Fruit fly (Drosophila melanogaster) whole organism, prepupa: Measurements from ENCODE around the gene Vps37B.
A peak's percentile ranks its signal among the peaks of the same experiment; 100 is the strongest.

Experiments
- Blimp-1 ChIP-seq: fragments of 200-800 bp; sonication (Bioruptor generic); optimal IDR thresholded peaks from 3 replicates; lab custom pipeline; 2017; ENCODE audit warnings: missing biosample characterization, missing genetic modification characterization, mild to moderate bottlenecking, moderate library complexity, missing genetic modification reagents
- CG10631 ChIP-seq: fragments of 200-800 bp; sonication (Bioruptor generic); optimal IDR thresholded peaks from 2 replicates; lab custom pipeline; 2016; ENCODE audit warnings: missing biosample characterization, missing genetic modification characterization
- CG11762 ChIP-seq: fragments of 200-800 bp; sonication (Bioruptor generic); optimal IDR thresholded peaks from 3 replicates; lab custom pipeline; 2016; ENCODE audit warnings: missing biosample characterization, missing genetic modification characterization; ENCODE audit not compliant: insufficient read depth
- CG11902 ChIP-seq: fragments of 200-800 bp; sonication (Bioruptor generic); optimal IDR thresholded peaks from 3 replicates; lab custom pipeline; 2016; ENCODE audit warnings: missing biosample characterization, missing genetic modification characterization
- CG15336 ChIP-seq: fragments of 200-800 bp; sonication (Bioruptor generic); IDR thresholded peaks from 2 replicates; pipeline ENCODE4 v1.3.6; 2022; ENCODE audit warnings: missing biosample characterization, missing genetic modification characterization
- CG1621 ChIP-seq: fragments of 200-800 bp; sonication (Bioruptor generic); optimal IDR thresholded peaks from 3 replicates; lab custom pipeline; 2018; ENCODE audit warnings: missing biosample characterization, mild to moderate bottlenecking, missing genetic modification characterization
- CG31627 ChIP-seq: fragments of 200-800 bp; sonication (Bioruptor generic); optimal IDR thresholded peaks from 3 replicates; lab custom pipeline; 2016; ENCODE audit warnings: missing biosample characterization, missing genetic modification characterization
- CG34406 ChIP-seq: fragments of 200-800 bp; sonication (Bioruptor generic); optimal IDR thresholded peaks from 3 replicates; lab custom pipeline; 2016; ENCODE audit warnings: missing biosample characterization, missing genetic modification characterization
- CG3919 ChIP-seq: fragments of 200-800 bp; sonication (Bioruptor generic); optimal IDR thresholded peaks from 3 replicates; lab custom pipeline; 2016; ENCODE audit warnings: missing biosample characterization, missing genetic modification characterization
- CG4318 ChIP-seq: fragments of 200-800 bp; sonication (Bioruptor generic); optimal IDR thresholded peaks from 3 replicates; lab custom pipeline; 2017; ENCODE audit warnings: missing biosample characterization, mild to moderate bottlenecking, missing genetic modification characterization
- CG6163 ChIP-seq: fragments of 200-800 bp; sonication (Bioruptor generic); IDR thresholded peaks from 3 replicates; pipeline ENCODE4 v1.3.6; 2022; ENCODE audit warnings: missing biosample characterization, missing genetic modification characterization
- CG6276 ChIP-seq: fragments of 200-800 bp; sonication (Bioruptor generic); optimal IDR thresholded peaks from 2 replicates; lab custom pipeline; 2017; ENCODE audit warnings: missing biosample characterization, mild to moderate bottlenecking, missing genetic modification characterization
- CG6792 ChIP-seq: fragments of 200-800 bp; sonication (Bioruptor generic); optimal IDR thresholded peaks from 3 replicates; lab custom pipeline; 2016; ENCODE audit warnings: missing biosample characterization, missing genetic modification characterization
- CG6808 ChIP-seq: fragments of 200-800 bp; sonication (Bioruptor generic); optimal IDR thresholded peaks from 3 replicates; lab custom pipeline; 2017; ENCODE audit warnings: missing biosample characterization, missing genetic modification characterization, mild to moderate bottlenecking, moderate library complexity, missing genetic modification reagents
- CG6854 ChIP-seq: fragments of 200-800 bp; sonication (Bioruptor generic); optimal IDR thresholded peaks from 2 replicates; lab custom pipeline; 2017; ENCODE audit warnings: missing biosample characterization, mild to moderate bottlenecking, missing genetic modification characterization
- CG7368 ChIP-seq: fragments of 200-800 bp; sonication (Bioruptor generic); optimal IDR thresholded peaks from 3 replicates; lab custom pipeline; 2016; ENCODE audit warnings: missing biosample characterization, missing genetic modification characterization
- CG8119 ChIP-seq: fragments of 200-800 bp; sonication (Bioruptor generic); IDR thresholded peaks from 3 replicates; pipeline ENCODE4 v1.3.6; 2022; ENCODE audit warnings: missing biosample characterization, missing genetic modification characterization
- CG9139 ChIP-seq: fragments of 200-800 bp; sonication (Bioruptor generic); optimal IDR thresholded peaks from 3 replicates; lab custom pipeline; 2017; ENCODE audit warnings: missing biosample characterization, mild to moderate bottlenecking, missing genetic modification characterization
- Eip75B ChIP-seq: fragments of 200-800 bp; sonication (Bioruptor generic); optimal IDR thresholded peaks from 3 replicates; lab custom pipeline; 2016; ENCODE audit warnings: missing biosample characterization, missing genetic modification characterization
- Eip78C ChIP-seq: fragments of 200-800 bp; sonication (Bioruptor generic); peaks from one replicate; lab custom pipeline; 2016; ENCODE audit warnings: missing biosample characterization, missing genetic modification characterization
- Eip93F ChIP-seq: fragments of 200-800 bp; sonication (Bioruptor generic); optimal IDR thresholded peaks from 2 replicates; lab custom pipeline; 2016; ENCODE audit warnings: missing biosample characterization, mild to moderate bottlenecking, missing genetic modification characterization
- Ets96B ChIP-seq: fragments of 200-800 bp; optimal IDR thresholded peaks from 2 replicates; lab custom pipeline; 2019; ENCODE audit warnings: missing biosample characterization, mild to moderate bottlenecking, missing genetic modification characterization, moderate library complexity
- Gug ChIP-seq: fragments of 200-800 bp; sonication (Bioruptor generic); IDR thresholded peaks from 2 replicates; pipeline ENCODE4 v1.3.6; 2022; ENCODE audit warnings: missing biosample characterization, missing genetic modification characterization
- Hr38 ChIP-seq: sonication (Bioruptor generic); optimal IDR thresholded peaks from 2 replicates; lab custom pipeline; 2016; ENCODE audit warnings: missing biosample characterization, missing genetic modification characterization
- Hr39 ChIP-seq: fragments of 200-800 bp; sonication (Bioruptor generic); optimal IDR thresholded peaks from 2 replicates; lab custom pipeline; 2016; ENCODE audit warnings: missing biosample characterization, missing genetic modification characterization
- Hr4 ChIP-seq: fragments of 200-800 bp; sonication (Bioruptor generic); optimal IDR thresholded peaks from 3 replicates; lab custom pipeline; 2016; ENCODE audit warnings: missing biosample characterization, missing genetic modification characterization
- Lpt ChIP-seq: fragments of 200-800 bp; sonication (Bioruptor generic); optimal IDR thresholded peaks from 3 replicates; lab custom pipeline; 2016; ENCODE audit warnings: missing biosample characterization, missing genetic modification characterization
- Met ChIP-seq: fragments of 200-800 bp; sonication (Bioruptor generic); optimal IDR thresholded peaks from 3 replicates; lab custom pipeline; 2016; ENCODE audit warnings: missing biosample characterization, missing genetic modification characterization
- Smox ChIP-seq: fragments of 200-800 bp; sonication (Bioruptor generic); optimal IDR thresholded peaks from 3 replicates; lab custom pipeline; 2016; ENCODE audit warnings: missing biosample characterization, missing genetic modification characterization
- Sox102F ChIP-seq: fragments of 200-800 bp; sonication (Bioruptor generic); optimal IDR thresholded peaks from 2 replicates; lab custom pipeline; 2016; ENCODE audit warnings: missing biosample characterization, mild to moderate bottlenecking, missing genetic modification characterization
- Sox14 ChIP-seq: fragments of 200-800 bp; sonication (Bioruptor generic); optimal IDR thresholded peaks from 3 replicates; lab custom pipeline; 2016; ENCODE audit warnings: missing biosample characterization, missing genetic modification characterization
- achi ChIP-seq: fragments of 200-800 bp; sonication (Bioruptor generic); optimal IDR thresholded peaks from 3 replicates; lab custom pipeline; 2016; ENCODE audit warnings: missing biosample characterization, missing genetic modification characterization
- acj6 ChIP-seq: fragments of 200-800 bp; sonication (Bioruptor generic); optimal IDR thresholded peaks from 3 replicates; lab custom pipeline; 2016; ENCODE audit warnings: missing biosample characterization, missing genetic modification characterization
- cyc ChIP-seq: fragments of 200-800 bp; sonication (Bioruptor generic); optimal IDR thresholded peaks from 3 replicates; lab custom pipeline; 2016; ENCODE audit warnings: missing biosample characterization, missing genetic modification characterization
- dac ChIP-seq: fragments of 200-800 bp; sonication (Bioruptor generic); optimal IDR thresholded peaks from 2 replicates; lab custom pipeline; 2017; ENCODE audit warnings: missing biosample characterization, mild to moderate bottlenecking, missing genetic modification characterization
- dsx ChIP-seq: fragments of 200-800 bp; optimal IDR thresholded peaks from 3 replicates; lab custom pipeline; 2019; ENCODE audit warnings: missing biosample characterization, mild to moderate bottlenecking, missing genetic modification characterization, moderate library complexity; ENCODE audit not compliant: poor library complexity, severe bottlenecking
- eg ChIP-seq: fragments of 200-800 bp; sonication (Bioruptor generic); IDR thresholded peaks from 3 replicates; pipeline ENCODE4 v1.3.6; 2022; ENCODE audit warnings: missing biosample characterization, missing genetic modification characterization
- fd85E ChIP-seq: fragments of 200-800 bp; sonication (Bioruptor generic); optimal IDR thresholded peaks from 3 replicates; lab custom pipeline; 2016; ENCODE audit warnings: missing biosample characterization, missing genetic modification characterization
- fkh ChIP-seq: fragments of 200-800 bp; sonication (Bioruptor generic); optimal IDR thresholded peaks from 3 replicates; lab custom pipeline; 2017; ENCODE audit warnings: missing biosample characterization, mild to moderate bottlenecking, missing genetic modification characterization, moderate library complexity
- lz ChIP-seq: fragments of 200-800 bp; sonication (Bioruptor generic); optimal IDR thresholded peaks from 3 replicates; lab custom pipeline; 2016; ENCODE audit warnings: missing biosample characterization, missing genetic modification characterization
- pdm3 ChIP-seq: fragments of 200-800 bp; sonication (Bioruptor generic); optimal IDR thresholded peaks from 3 replicates; lab custom pipeline; 2016; ENCODE audit warnings: missing biosample characterization, missing genetic modification characterization
- salr ChIP-seq, 2 experiments: fragments of 200-800 bp; sonication (Bioruptor generic); optimal IDR thresholded peaks; 3 replicates each; lab custom pipeline; 2016 to 2018; ENCODE audit warnings: missing biosample characterization in 2 of 2, missing genetic modification characterization in 2 of 2, mild to moderate bottlenecking in 1 of 2
- spab ChIP-seq: fragments of 200-800 bp; sonication (Bioruptor generic); optimal IDR thresholded peaks from 2 replicates; lab custom pipeline; 2017; ENCODE audit warnings: missing biosample characterization, mild to moderate bottlenecking, missing genetic modification characterization, missing genetic modification reagents
- ss ChIP-seq, 2 experiments: fragments of 200-800 bp; sonication (Bioruptor generic); optimal IDR thresholded peaks; 2 replicates in 1 of 2; 3 replicates in 1 of 2; lab custom pipeline; 2017 to 2018; ENCODE audit warnings: mild to moderate bottlenecking in 2 of 2, missing biosample characterization in 2 of 2, missing genetic modification characterization in 2 of 2, moderate library complexity in 1 of 2
- svp ChIP-seq: fragments of 200-800 bp; sonication (Bioruptor generic); peaks from one replicate; lab custom pipeline; 2016; ENCODE audit warnings: missing biosample characterization, missing genetic modification characterization
- topi ChIP-seq: fragments of 200-800 bp; sonication (Bioruptor generic); optimal IDR thresholded peaks from 3 replicates; lab custom pipeline; 2016; ENCODE audit warnings: missing biosample characterization, missing genetic modification characterization
- vri ChIP-seq: fragments of 200-800 bp; sonication (Bioruptor generic); optimal IDR thresholded peaks from 3 replicates; lab custom pipeline; 2016; ENCODE audit warnings: missing biosample characterization, mild to moderate bottlenecking, missing genetic modification characterization

Vps37B gene

DNA sequence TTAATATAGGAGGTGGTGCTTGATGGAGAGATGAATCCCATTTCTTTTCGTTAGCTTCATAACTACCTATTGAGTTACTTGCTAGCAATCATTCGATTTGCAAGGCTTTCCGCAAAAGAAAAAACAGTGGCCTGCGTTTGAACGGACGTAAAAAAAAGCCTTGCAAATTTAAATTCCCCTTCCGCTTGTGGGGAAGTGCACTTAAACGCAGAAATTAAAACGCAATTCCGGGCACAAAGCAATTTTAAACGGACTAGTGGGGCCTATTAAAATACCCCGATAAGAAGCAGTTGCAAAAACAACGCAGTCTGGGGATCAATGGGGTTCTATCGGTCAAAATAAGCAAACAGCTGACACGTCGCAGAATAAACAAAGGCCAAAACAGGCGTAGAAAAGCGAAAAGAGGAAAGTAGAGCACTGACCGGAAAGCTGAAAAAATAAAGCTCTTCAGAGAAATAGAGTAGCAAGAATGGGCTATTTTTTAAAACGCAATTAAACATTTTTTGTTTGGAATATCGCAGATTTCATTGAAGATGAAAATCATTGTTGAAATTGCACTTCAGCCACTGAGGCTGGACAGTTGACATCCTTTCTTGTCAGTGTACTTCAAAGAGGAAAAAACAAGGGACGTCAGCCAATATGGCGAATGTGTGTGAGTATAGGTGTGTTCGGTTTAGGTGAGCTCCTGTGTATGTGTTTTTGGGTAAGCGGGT, 24.7 kb downstream of the Vps37B start (continued):
- TF ChIP-seq dsx (GFP tag; lab: Kevin White, UChicago): peak; percentile 7
- TF ChIP-seq Hr38 (GFP tag; lab: Kevin White, UChicago): no peak
- peak; percentile 24 for TF ChIP-seq CG11902 (GFP tag; lab: Kevin White, UChicago)
- peak; percentile 24 for TF ChIP-seq spab (GFP tag; lab: Kevin White, UChicago)
- peak; percentile 54 for TF ChIP-seq CG7368 (GFP tag; lab: Kevin White, UChicago)
- peak; percentile 54 for TF ChIP-seq vri
- TF ChIP-seq Hr39 (GFP tag; lab: Kevin White, UChicago): peak; percentile 71
- peak; percentile 76 for TF ChIP-seq Hr4 (GFP tag; lab: Kevin White, UChicago)
- peak; percentile 61 for TF ChIP-seq Met (GFP tag; lab: Kevin White, UChicago)

DNA sequence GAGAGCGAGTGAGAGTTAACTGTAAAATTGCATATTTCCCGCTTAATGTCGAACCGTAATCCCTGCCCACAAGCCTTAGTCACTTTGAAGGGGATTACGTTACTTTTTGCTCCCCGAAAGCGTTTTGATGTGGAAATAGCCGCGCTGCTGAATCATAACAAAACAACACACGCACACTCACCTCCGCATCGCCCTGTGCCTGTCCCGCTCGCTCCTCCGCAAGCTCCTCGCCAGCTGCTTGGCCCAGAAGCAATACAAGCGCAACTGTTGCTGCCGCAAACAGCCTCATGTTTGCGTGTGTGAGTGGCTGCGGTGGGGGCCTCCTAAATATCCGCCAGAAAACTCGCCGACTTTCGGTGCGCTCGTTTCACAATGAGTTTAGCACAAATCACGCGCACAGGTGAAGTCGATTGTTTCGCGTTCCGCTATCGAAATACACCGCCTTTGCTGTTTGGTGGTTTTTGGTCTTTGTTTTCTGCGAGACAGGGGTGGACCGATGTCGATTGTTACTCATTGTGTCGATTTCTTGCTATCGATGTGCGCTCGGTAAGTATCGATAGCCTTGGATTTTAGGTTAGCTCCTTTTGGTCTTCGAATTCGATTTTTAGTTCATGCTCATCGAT, 25.4 kb downstream of the Vps37B start, which contains the start of gene CtsF:
TSS of gene CtsF (minus strand) at position 503 of the 623 bp plus-strand sequence.
- TF ChIP-seq pdm3 (GFP tag; lab: Kevin White, UChicago) (no peak), fd85E (no peak), CG1621 (tag; lab: Kevin White, UChicago) (no peak), acj6 (GFP tag; lab: Kevin White, UChicago) (no peak), Ets96B (tag; lab: Kevin White, UChicago) (no peak), Hr4 (GFP tag; lab: Kevin White, UChicago) (no peak), Eip75B (GFP tag; lab: Kevin White, UChicago) (peak; percentile 27), achi (no peak), Smox (GFP tag; lab: Kevin White, UChicago) (peak; percentile 24), Blimp-1 (GFP tag; lab: Kevin White, UChicago) (peak; percentile 56), Hr39 (GFP tag; lab: Kevin White, UChicago) (no peak), svp (GFP tag; lab: Kevin White, UChicago) (peak; percentile 66), CG10631 (GFP tag; lab: Kevin White, UChicago) (no peak), CG11762 (GFP tag; lab: Kevin White, UChicago) (no peak), lz (GFP tag; lab: Kevin White, UChicago) (peak; percentile 18), Eip93F (GFP tag; lab: Kevin White, UChicago) (no peak), cyc (GFP tag; lab: Kevin White, UChicago) (no peak), CG9139 (no peak), Gug (GFP tag; lab: Robert Waterston, UW) (no peak), Lpt (GFP tag; lab: Kevin White, UChicago) (no peak), Sox102F (GFP tag; lab: Kevin White, UChicago) (peak; percentile 36), CG31627 (GFP tag; lab: Kevin White, UChicago) (no peak), ss (GFP tag; optimal IDR thresholded peaks at IDR 0.05; lab: Kevin White, UChicago) (peak; percentile 28 to 63), CG6808 (no peak), CG6854 (GFP tag; lab: Kevin White, UChicago) (peak; percentile 70), CG6792 (GFP tag; lab: Kevin White, UChicago) (no peak), CG6163 (no peak), topi (GFP tag; lab: Kevin White, UChicago) (peak; percentile 9), fkh (GFP tag; lab: Kevin White, UChicago) (peak; percentile 29), CG4318 (GFP tag; lab: Kevin White, UChicago) (no peak), salr (GFP tag; optimal IDR thresholded peaks at IDR 0.05; lab: Kevin White, UChicago) (no peak), CG11902 (GFP tag; lab: Kevin White, UChicago) (no peak), CG8119 (no peak), Met (GFP tag; lab: Kevin White, UChicago) (peak; percentile 5), eg (GFP tag; lab: Robert Waterston, UW) (0 out of 3 replicates have a peak, but pooled peaks have one; percentile 9), CG3919 (GFP tag; lab: Kevin White, UChicago) (no peak), Eip78C (peak; percentile 19), CG6276 (GFP tag; lab: Kevin White, UChicago) (no peak), CG15336 (peak; percentile 32; the same call in 1 of the 2 replicates), CG34406 (no peak), Sox14 (GFP tag; lab: Kevin White, UChicago) (peak; percentile 90), spab (GFP tag; lab: Kevin White, UChicago) (no peak), dac (GFP tag; lab: Kevin White, UChicago) (no peak), dsx (GFP tag; lab: Kevin White, UChicago) (peak; percentile 16)
